Fruit fly (Drosophila melanogaster) whole organism, embryonic: ENCODE measurements around the gene Snr1.

Source experiments
- CG14710 ChIP-seq: fragments of 200-800 bp; sonication (Bioruptor generic); optimal IDR thresholded peaks from 3 replicates; lab custom pipeline; 2019; ENCODE audit warnings: missing biosample characterization, mild to moderate bottlenecking, missing genetic modification characterization, moderate library complexity
- CG14965 ChIP-seq: fragments of 200-800 bp; sonication (Bioruptor generic); optimal IDR thresholded peaks from 2 replicates; lab custom pipeline; 2016; ENCODE audit warnings: missing biosample characterization, missing genetic modification characterization, borderline replicate concordance
- CG1603 ChIP-seq: fragments of 200-800 bp; sonication (Bioruptor generic); optimal IDR thresholded peaks from 2 replicates; lab custom pipeline; 2019; ENCODE audit warnings: missing biosample characterization, mild to moderate bottlenecking, missing genetic modification characterization, moderate library complexity
- CG17912 ChIP-seq: fragments of 200-800 bp; sonication (Bioruptor generic); optimal IDR thresholded peaks from 2 replicates; lab custom pipeline; 2018; ENCODE audit warnings: missing biosample characterization, mild to moderate bottlenecking, missing genetic modification characterization
- CG18011 ChIP-seq: fragments of 200-800 bp; sonication (Bioruptor generic); optimal IDR thresholded peaks from 2 replicates; lab custom pipeline; 2017; ENCODE audit warnings: missing biosample characterization, missing genetic modification characterization, mild to moderate bottlenecking, moderate library complexity, missing genotype
- CG18599 ChIP-seq: fragments of 200-800 bp; sonication (Bioruptor generic); optimal IDR thresholded peaks from 3 replicates; lab custom pipeline; 2017; ENCODE audit warnings: missing biosample characterization, missing genetic modification characterization, mild to moderate bottlenecking, moderate library complexity, missing genetic modification reagents
- CG2678 ChIP-seq: fragments of 200-800 bp; sonication (Bioruptor generic); optimal IDR thresholded peaks from 3 replicates; lab custom pipeline; 2019; ENCODE audit warnings: missing biosample characterization, mild to moderate bottlenecking, missing genetic modification characterization, moderate library complexity
- CG30431 ChIP-seq: fragments of 200-800 bp; sonication (Bioruptor generic); optimal IDR thresholded peaks from 2 replicates; lab custom pipeline; 2017; ENCODE audit warnings: missing biosample characterization, missing genetic modification characterization
- CG32772 ChIP-seq: fragments of 200-800 bp; sonication (Bioruptor generic); IDR thresholded peaks from 2 replicates; pipeline ENCODE4 v1.3.6; 2022; ENCODE audit warnings: missing biosample characterization, missing genetic modification characterization
- CG4404 ChIP-seq: fragments of 200-800 bp; sonication (Bioruptor generic); IDR thresholded peaks from 2 replicates; pipeline ENCODE4 v1.3.6; 2022; ENCODE audit warnings: missing biosample characterization, missing genetic modification characterization
- CG4730 ChIP-seq: fragments of 200-800 bp; sonication (Bioruptor generic); IDR thresholded peaks from 2 replicates; pipeline ENCODE4 v1.3.6; 2022; ENCODE audit warnings: missing biosample characterization, missing genetic modification characterization
- CG6689 ChIP-seq: fragments of 200-800 bp; sonication (Bioruptor generic); IDR thresholded peaks from 2 replicates; pipeline ENCODE4 v1.3.6; 2022; ENCODE audit warnings: missing biosample characterization, missing genetic modification characterization
- CG6791 ChIP-seq: fragments of 200-800 bp; sonication (Bioruptor generic); IDR thresholded peaks from 3 replicates; pipeline ENCODE4 v1.3.6; 2022; ENCODE audit warnings: missing biosample characterization, missing genetic modification characterization; ENCODE audit not compliant: partially characterized antibody
- CTCF ChIP-seq: fragments of 200-800 bp; sonication (Bioruptor generic); optimal IDR thresholded peaks from 2 replicates; lab custom pipeline; 2017; ENCODE audit warnings: missing biosample characterization, mild to moderate bottlenecking, missing genetic modification characterization, moderate library complexity
- CoRest ChIP-seq: fragments of 200-800 bp; sonication (Bioruptor generic); optimal IDR thresholded peaks from 3 replicates; lab custom pipeline; 2018; ENCODE audit warnings: missing biosample characterization, mild to moderate bottlenecking, missing genetic modification characterization, moderate library complexity
- D19A ChIP-seq: fragments of 200-800 bp; optimal IDR thresholded peaks from 3 replicates; lab custom pipeline; 2019; ENCODE audit warnings: missing biosample characterization, mild to moderate bottlenecking, missing genetic modification characterization, moderate library complexity
- Dbx ChIP-seq: fragments of 200-800 bp; sonication (Bioruptor generic); IDR thresholded peaks from 3 replicates; pipeline ENCODE4 v1.3.6; 2022; ENCODE audit warnings: missing biosample characterization, missing genetic modification characterization
- Dll ChIP-seq: fragments of 200-800 bp; sonication (Bioruptor generic); IDR thresholded peaks from 4 replicates; pipeline ENCODE4 v1.3.6; 2022; ENCODE audit warnings: missing biosample characterization, missing genetic modification characterization; ENCODE audit not compliant: partially characterized antibody
- Doc2 ChIP-seq: fragments of 200-800 bp; sonication (Bioruptor generic); IDR thresholded peaks from 2 replicates; pipeline ENCODE4 v1.3.6; 2022; ENCODE audit warnings: missing biosample characterization, missing genetic modification characterization
- Dp ChIP-seq: fragments of 200-800 bp; sonication (Bioruptor generic); optimal IDR thresholded peaks from 2 replicates; lab custom pipeline; 2018; ENCODE audit warnings: missing biosample characterization, mild to moderate bottlenecking, missing genetic modification characterization, moderate library complexity
- Ets65A ChIP-seq: fragments of 200-800 bp; sonication (Bioruptor generic); peaks from one replicate; lab custom pipeline; 2016; ENCODE audit warnings: missing biosample characterization, missing genetic modification characterization
- Fer1 ChIP-seq: fragments of 200-800 bp; sonication (Bioruptor generic); optimal IDR thresholded peaks from 2 replicates; lab custom pipeline; 2017; ENCODE audit warnings: missing biosample characterization, mild to moderate bottlenecking, missing genetic modification characterization
- Fer3 ChIP-seq: fragments of 200-800 bp; sonication (Bioruptor generic); optimal IDR thresholded peaks from 2 replicates; lab custom pipeline; 2018; ENCODE audit warnings: missing biosample characterization, mild to moderate bottlenecking, missing genetic modification characterization, moderate library complexity
- Hr39 ChIP-seq: fragments of >200 bp; optimal IDR thresholded peaks from 2 replicates; lab custom pipeline; 2017
- MBD-R2 ChIP-seq: fragments of 200-800 bp; sonication (Bioruptor generic); IDR thresholded peaks from 2 replicates; pipeline ENCODE4 v1.3.6; 2022; ENCODE audit warnings: missing biosample characterization, missing genetic modification characterization
- NFAT ChIP-seq: fragments of 200-800 bp; sonication (Bioruptor generic); IDR thresholded peaks from 2 replicates; pipeline ENCODE4 v1.3.6; 2022; ENCODE audit warnings: missing biosample characterization, missing genetic modification characterization
- Opbp ChIP-seq: fragments of 200-800 bp; sonication (Bioruptor generic); IDR thresholded peaks from 3 replicates; pipeline ENCODE4 v1.3.6; 2022; ENCODE audit warnings: missing biosample characterization, missing genetic modification characterization; ENCODE audit not compliant: partially characterized antibody
- Rfx ChIP-seq: fragments of 200-800 bp; sonication (Bioruptor generic); IDR thresholded peaks from 2 replicates; pipeline ENCODE4 v1.3.6; 2022; ENCODE audit warnings: missing biosample characterization, missing genetic modification characterization
- Sox102F ChIP-seq: fragments of 200-800 bp; sonication (Bioruptor generic); optimal IDR thresholded peaks from 2 replicates; lab custom pipeline; 2018; ENCODE audit warnings: missing biosample characterization, mild to moderate bottlenecking, missing genetic modification characterization, moderate library complexity
- amos ChIP-seq: fragments of 200-800 bp; sonication (Bioruptor generic); IDR thresholded peaks from 2 replicates; pipeline ENCODE4 v1.3.6; 2022; ENCODE audit warnings: missing biosample characterization, missing genetic modification characterization; ENCODE audit not compliant: partially characterized antibody
- aop ChIP-seq: fragments of 200-800 bp; sonication (Bioruptor generic); IDR thresholded peaks from 2 replicates; pipeline ENCODE4 v1.3.6; 2022; ENCODE audit warnings: missing biosample characterization, missing genetic modification characterization
- bbx ChIP-seq: fragments of 200-800 bp; sonication (Bioruptor generic); IDR thresholded peaks from 2 replicates; pipeline ENCODE4 v1.3.6; 2022; ENCODE audit warnings: missing biosample characterization, missing genetic modification characterization; ENCODE audit not compliant: partially characterized antibody
- chif ChIP-seq, 2 experiments: fragments of 200-800 bp; sonication (Bioruptor generic); optimal IDR thresholded peaks; 3 replicates each; lab custom pipeline; 2016; ENCODE audit warnings: missing biosample characterization in 2 of 2, missing genetic modification characterization in 2 of 2
- dmrt11E ChIP-seq: fragments of 200-800 bp; sonication (Bioruptor generic); optimal IDR thresholded peaks from 3 replicates; lab custom pipeline; 2018; ENCODE audit warnings: missing biosample characterization, mild to moderate bottlenecking, missing genetic modification characterization, moderate library complexity
- emc ChIP-seq: fragments of 200-800 bp; sonication (Bioruptor generic); optimal IDR thresholded peaks from 2 replicates; lab custom pipeline; 2016; ENCODE audit warnings: missing biosample characterization, missing genetic modification characterization
- fd64A ChIP-seq: fragments of 200-800 bp; sonication (Bioruptor generic); optimal IDR thresholded peaks from 3 replicates; lab custom pipeline; 2018; ENCODE audit warnings: missing biosample characterization, mild to moderate bottlenecking, missing genetic modification characterization
- fu2 ChIP-seq: fragments of 200-800 bp; sonication (Bioruptor generic); optimal IDR thresholded peaks from 2 replicates; lab custom pipeline; 2016; ENCODE audit warnings: missing biosample characterization, missing genetic modification characterization
- ham ChIP-seq: fragments of 200-800 bp; sonication (Bioruptor generic); IDR thresholded peaks from 2 replicates; pipeline ENCODE4 v1.3.6; 2022; ENCODE audit warnings: missing biosample characterization, missing genetic modification characterization
- knrl ChIP-seq: fragments of 200-800 bp; sonication (Bioruptor generic); IDR thresholded peaks from 3 replicates; pipeline ENCODE4 v1.3.6; 2022; ENCODE audit warnings: missing biosample characterization, missing genetic modification characterization; ENCODE audit not compliant: partially characterized antibody
- mam ChIP-seq: fragments of 200-800 bp; sonication (Bioruptor generic); optimal IDR thresholded peaks from 3 replicates; lab custom pipeline; 2016; ENCODE audit warnings: missing biosample characterization, missing genetic modification characterization
- peb ChIP-seq: fragments of 200-800 bp; sonication (Bioruptor generic); IDR thresholded peaks from 2 replicates; pipeline ENCODE4 v1.3.6; 2022; ENCODE audit warnings: missing biosample characterization, missing genetic modification characterization
- prd ChIP-seq, 3 experiments: fragments of >200 bp in 2 of 3; fragments of 200-800 bp in 1 of 3; sonication (Bioruptor generic) in 1 of 3; optimal IDR thresholded peaks in 2 of 3; IDR thresholded peaks in 1 of 3; 2 replicates in 2 of 3; 3 replicates in 1 of 3; pipeline versions ENCODE4 v1.3.6 to Lab custom; 2017 to 2022; ENCODE audit warnings: missing biosample characterization in 1 of 3, missing genetic modification characterization in 1 of 3
- pum ChIP-seq: fragments of 200-800 bp; sonication (Bioruptor generic); optimal IDR thresholded peaks from 2 replicates; lab custom pipeline; 2016; ENCODE audit warnings: missing biosample characterization, missing genetic modification characterization
- schlank ChIP-seq: fragments of 200-800 bp; sonication (Bioruptor generic); optimal IDR thresholded peaks from 2 replicates; lab custom pipeline; 2018; ENCODE audit warnings: missing biosample characterization, mild to moderate bottlenecking, missing genetic modification characterization
- sqz ChIP-seq: fragments of 200-800 bp; sonication (Bioruptor generic); optimal IDR thresholded peaks from 3 replicates; lab custom pipeline; 2018; ENCODE audit warnings: missing biosample characterization, mild to moderate bottlenecking, missing genetic modification characterization
- stwl ChIP-seq: fragments of 200-800 bp; sonication (Bioruptor generic); optimal IDR thresholded peaks from 3 replicates; lab custom pipeline; 2018; ENCODE audit warnings: missing biosample characterization, mild to moderate bottlenecking, missing genetic modification characterization, moderate library complexity
- wdn ChIP-seq: fragments of 200-800 bp; sonication (Bioruptor generic); IDR thresholded peaks from 2 replicates; pipeline ENCODE4 v1.3.6; 2022; ENCODE audit warnings: missing biosample characterization, missing genetic modification characterization
- z ChIP-seq: fragments of 200-800 bp; sonication (Bioruptor generic); IDR thresholded peaks from 3 replicates; pipeline ENCODE4 v1.3.6; 2022; ENCODE audit warnings: missing biosample characterization, missing genetic modification characterization

Gene Snr1

DNA sequence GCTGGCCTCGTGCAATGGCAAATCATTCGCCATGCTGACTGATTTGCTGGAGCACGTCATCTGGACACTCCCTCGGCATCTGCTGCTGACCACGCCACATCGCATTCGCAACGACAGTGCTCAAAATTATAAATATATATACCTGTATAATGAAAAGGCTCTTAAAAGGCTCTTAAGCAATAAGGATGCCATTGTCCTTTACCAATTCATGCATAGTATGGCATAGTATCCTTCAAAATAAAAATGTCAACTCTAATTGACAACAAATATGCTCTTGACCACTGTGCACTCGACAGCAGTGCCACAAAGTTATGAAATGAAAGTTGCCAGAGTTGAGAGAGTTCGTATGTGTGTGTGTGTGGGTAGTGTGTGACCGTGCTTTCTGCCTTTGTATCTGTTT lies 48.6 kb upstream of the Snr1 start (continued):
- peak; percentile 27 for TF ChIP-seq Fer1
- no peak for TF ChIP-seq CG17912
- TF ChIP-seq ham (GFP tag; lab: Robert Waterston, UW) = no peak
- peak; percentile 55 for TF ChIP-seq CG18599 (GFP tag; lab: Kevin White, UChicago)
- TF ChIP-seq mam (GFP tag; lab: Kevin White, UChicago) = no peak
- TF ChIP-seq NFAT (GFP tag; lab: Robert Waterston, UW) = 0 out of 2 replicates have a peak, but pooled peaks have one; percentile 20
- TF ChIP-seq pum (GFP tag; lab: Kevin White, UChicago) = no peak
- peak; percentile 25 for TF ChIP-seq CG2678
- no peak for TF ChIP-seq CG4404 (GFP tag; lab: Robert Waterston, UW)
- no peak for TF ChIP-seq knrl (GFP tag; lab: Robert Waterston, UW)
- TF ChIP-seq CG6689 (GFP tag; lab: Robert Waterston, UW) = 0 out of 2 replicates have a peak, but pooled peaks have one; percentile 15
- TF ChIP-seq emc = no peak
- no peak for TF ChIP-seq Doc2 (GFP tag; lab: Robert Waterston, UW)
- TF ChIP-seq CG32772 = no peak
- no peak for TF ChIP-seq peb
- TF ChIP-seq, all 482 proteins: peak for 14

DNA sequence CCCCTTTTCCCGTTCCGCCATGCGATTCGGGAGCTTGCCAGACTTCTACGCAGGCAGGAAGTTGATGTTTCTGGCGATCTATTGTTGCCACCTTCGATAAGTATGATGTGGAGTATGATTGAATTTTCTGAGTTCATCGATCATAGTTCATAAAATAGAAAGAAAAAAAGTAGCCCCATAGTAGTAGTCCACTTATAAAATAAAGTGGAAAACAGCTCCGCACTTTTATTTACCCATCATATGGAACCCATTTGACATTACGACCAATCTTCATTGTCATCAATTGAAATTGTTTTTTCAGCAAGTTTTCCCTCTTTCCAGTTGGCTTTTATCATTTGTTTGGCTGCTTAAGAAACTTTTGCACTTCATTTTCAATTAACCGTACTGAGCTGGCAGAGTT lies 43.6 kb upstream of the Snr1 start, which contains the start of gene CG12147:
CG12147 (minus strand) TSS at position 101 of the 400 bp plus-strand sequence.
- TF ChIP-seq CG30431 (GFP tag; lab: Kevin White, UChicago) = no peak
- TF ChIP-seq Rfx (GFP tag; lab: Robert Waterston, UW) = no peak
- TF ChIP-seq z = no peak
- TF ChIP-seq Fer3 = no peak
- no peak for TF ChIP-seq Dbx (GFP tag; lab: Robert Waterston, UW)
- TF ChIP-seq Opbp = no peak
- no peak for TF ChIP-seq CTCF
- no peak for TF ChIP-seq D19A (tag; lab: Kevin White, UChicago)
- no peak for TF ChIP-seq fu2 (GFP tag; lab: Kevin White, UChicago)
- no peak for TF ChIP-seq Dp (GFP tag; lab: Kevin White, UChicago)
- no peak for TF ChIP-seq wdn (GFP tag; lab: Robert Waterston, UW)
- TF ChIP-seq CG14710 = no peak

DNA sequence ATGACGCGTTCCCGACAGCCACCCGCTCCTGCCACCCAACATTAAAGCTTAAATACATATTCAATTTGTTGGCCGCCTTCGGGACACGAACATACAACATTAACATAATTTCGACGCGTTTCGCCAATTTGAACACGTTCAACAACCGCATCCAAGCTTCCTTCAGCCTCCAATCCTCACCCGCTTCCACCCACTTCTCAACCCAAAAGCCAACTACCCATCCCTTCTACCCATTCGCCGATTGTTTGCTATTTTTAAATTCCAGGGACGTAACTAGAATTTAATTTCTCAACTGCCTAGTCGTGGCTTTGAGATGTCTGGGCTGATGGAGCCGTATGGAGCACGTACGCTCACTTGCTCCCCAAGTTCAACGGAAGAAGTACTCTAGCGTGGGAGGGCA lies 40.9 kb upstream of the Snr1 start:
- TF ChIP-seq CG14965 (GFP tag; lab: Kevin White, UChicago) (no peak), Ets65A (GFP tag; lab: Kevin White, UChicago) (peak; percentile 93)

DNA sequence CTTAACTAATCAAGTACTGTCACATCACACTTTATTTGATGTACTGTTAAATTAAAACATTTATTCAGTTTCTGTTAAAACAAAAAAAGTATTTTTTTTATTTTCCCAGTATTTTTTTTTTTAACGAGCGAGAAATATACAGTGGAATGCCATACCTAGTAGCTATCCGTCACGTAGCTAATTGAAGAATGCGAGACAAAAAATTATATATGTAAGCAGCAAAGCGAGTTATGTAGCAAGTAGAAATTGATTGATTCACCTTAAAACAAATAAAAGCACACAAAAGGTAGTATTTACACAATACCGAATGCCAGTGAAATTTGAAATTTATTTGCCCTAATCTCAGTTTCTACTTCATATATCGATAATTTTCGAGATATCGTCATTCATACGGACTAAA lies 32.0 kb upstream of the Snr1 start:
- peak; percentile 60; the same call in 1 of the 2 replicates for TF ChIP-seq MBD-R2
- TF ChIP-seq CG4730 = no peak
- no peak for TF ChIP-seq CG30431 (GFP tag; lab: Kevin White, UChicago)
- TF ChIP-seq sqz = peak; percentile 82
- peak; percentile 98 for TF ChIP-seq CG18011 (GFP tag; lab: Kevin White, UChicago)
- TF ChIP-seq chif (GFP tag; optimal IDR thresholded peaks at IDR 0.05; lab: Kevin White, UChicago) = peak in 1 of 2 experiments; percentile 23
- peak; percentile 17 for TF ChIP-seq Sox102F (GFP tag; lab: Kevin White, UChicago)
- TF ChIP-seq aop (GFP tag; lab: Robert Waterston, UW) = no peak
- no peak for TF ChIP-seq schlank
- TF ChIP-seq stwl = peak; percentile 100
- peak; percentile 48; the same call in 1 of the 2 replicates for TF ChIP-seq amos (GFP tag; lab: Robert Waterston, UW)
- TF ChIP-seq Dll = 0 out of 4 replicates have a peak, but pooled peaks have one; percentile 30
- TF ChIP-seq Hr39 (lab: Kevin White, UChicago) = no peak
- no peak for TF ChIP-seq prd (optimal IDR thresholded peaks at IDR 0.05; lab: Kevin White, UChicago)
- peak; percentile 19; the same call in 2 of the 3 replicates for TF ChIP-seq prd (GFP tag; IDR thresholded peaks at IDR 0.05; lab: Robert Waterston, UW)
- peak; percentile 46 for TF ChIP-seq CoRest (tag; lab: Kevin White, UChicago)
- peak; percentile 54; the same call in 2 of the 3 replicates for TF ChIP-seq CG6791 (GFP tag; lab: Robert Waterston, UW)
- TF ChIP-seq dmrt11E (tag; lab: Kevin White, UChicago) = peak; percentile 21
- TF ChIP-seq fd64A (GFP tag; lab: Kevin White, UChicago) = no peak
- peak; percentile 33; the same call in 1 of the 2 replicates for TF ChIP-seq bbx (GFP tag; lab: Robert Waterston, UW)
- peak; percentile 34 for TF ChIP-seq CG1603
